Worm (Caenorhabditis elegans) whole organism, young adult: ENCODE results near the gene flwr-1.
A peak's percentile ranks its signal among the peaks of the same experiment; 100 is the strongest.

ENCODE experiments used
- B0261.1 ChIP-seq: sonication (generic microtip); optimal IDR thresholded peaks from 2 replicates; lab custom pipeline; 2016; ENCODE audit warnings: mild to moderate bottlenecking, missing genetic modification characterization, moderate library complexity, missing compliant biosample characterization
- F37B4.10 ChIP-seq: fragments of 200-800 bp; sonication (Bioruptor generic); IDR thresholded peaks from 2 replicates; pipeline ENCODE4 v1.3.6; 2022; ENCODE audit warnings: missing genetic modification characterization, missing compliant biosample characterization
- Y67H2A.10 ChIP-seq: fragments of 200-800 bp; sonication (Bioruptor generic); conservative IDR thresholded peaks from 2 replicates; pipeline ENCODE4 v1.3.6; 2022; ENCODE audit warnings: missing genetic modification reagents, missing genetic modification characterization, missing compliant biosample characterization
- Y79H2A.3 ChIP-seq: fragments of 200-800 bp; sonication (Bioruptor generic); conservative IDR thresholded peaks from 2 replicates; pipeline ENCODE4 v1.3.6; 2022; ENCODE audit warnings: missing genetic modification reagents, missing genetic modification characterization, missing compliant biosample characterization
- Y95B8A.8 ChIP-seq: fragments of 200-800 bp; sonication (Bioruptor generic); IDR thresholded peaks from 2 replicates; pipeline ENCODE4 v1.3.6; 2022; ENCODE audit warnings: missing genetic modification reagents, missing genetic modification characterization, missing compliant biosample characterization
- ZK185.1 ChIP-seq: sonication (generic microtip); optimal IDR thresholded peaks from 2 replicates; lab custom pipeline; 2016; ENCODE audit warnings: mild to moderate bottlenecking, missing genetic modification characterization, missing compliant biosample characterization; ENCODE audit not compliant: poor library complexity, severe bottlenecking
- aptf-2 ChIP-seq: fragments of 200-800 bp; sonication (Bioruptor generic); conservative IDR thresholded peaks from 2 replicates; pipeline ENCODE4 v1.3.6; 2022; ENCODE audit warnings: missing genetic modification reagents, missing genetic modification characterization, missing compliant biosample characterization
- aptf-3 ChIP-seq: fragments of 200-800 bp; sonication (Bioruptor generic); IDR thresholded peaks from 2 replicates; pipeline ENCODE4 v1.3.6; 2022; ENCODE audit warnings: missing genetic modification characterization, missing compliant biosample characterization
- atf-7 ChIP-seq: sonication (generic microtip); optimal IDR thresholded peaks from 2 replicates; lab custom pipeline; 2017; ENCODE audit warnings: mild to moderate bottlenecking, missing genetic modification characterization, missing compliant biosample characterization
- attf-3 ChIP-seq: fragments of 200-800 bp; sonication (Bioruptor generic); conservative IDR thresholded peaks from 2 replicates; pipeline ENCODE4 v1.3.6; 2022; ENCODE audit warnings: missing genetic modification reagents, missing genetic modification characterization, missing compliant biosample characterization
- attf-5 ChIP-seq: fragments of 200-800 bp; sonication (Bioruptor generic); optimal IDR thresholded peaks from 2 replicates; lab custom pipeline; 2018; ENCODE audit warnings: mild to moderate bottlenecking, missing genetic modification characterization, missing compliant biosample characterization
- bed-1 ChIP-seq: fragments of 200-800 bp; sonication (Bioruptor generic); IDR thresholded peaks from 2 replicates; pipeline ENCODE4 v1.3.6; 2022; ENCODE audit warnings: missing genetic modification reagents, missing genetic modification characterization, missing compliant biosample characterization
- cebp-1 ChIP-seq, 2 experiments: fragments of 200-800 bp in 1 of 2; sonication (Bioruptor generic) in 1 of 2; sonication (generic microtip) in 1 of 2; IDR thresholded peaks in 1 of 2; optimal IDR thresholded peaks in 1 of 2; 2 replicates each; pipeline versions ENCODE4 v1.3.6 to Lab custom; 2017 to 2022; ENCODE audit warnings: missing compliant biosample characterization in 2 of 2, missing genetic modification characterization in 2 of 2, mild to moderate bottlenecking in 1 of 2, missing genetic modification reagents in 1 of 2, moderate library complexity in 1 of 2
- ceh-27 ChIP-seq: fragments of 200-800 bp; sonication (Bioruptor generic); optimal IDR thresholded peaks from 2 replicates; lab custom pipeline; 2018; ENCODE audit warnings: mild to moderate bottlenecking, missing genetic modification characterization, moderate library complexity, missing compliant biosample characterization
- ceh-58 ChIP-seq: fragments of 200-800 bp; sonication (Bioruptor generic); IDR thresholded peaks from 2 replicates; pipeline ENCODE4 v1.3.6; 2022; ENCODE audit warnings: missing genetic modification characterization, missing compliant biosample characterization
- dox-1 ChIP-seq: fragments of 200-800 bp; sonication (Bioruptor generic); IDR thresholded peaks from 2 replicates; pipeline ENCODE4 v1.3.6; 2022; ENCODE audit warnings: missing genetic modification reagents, missing genetic modification characterization, missing compliant biosample characterization
- egl-18 ChIP-seq: fragments of 200-800 bp; sonication (Bioruptor generic); IDR thresholded peaks from 2 replicates; pipeline ENCODE4 v1.3.6; 2022; ENCODE audit warnings: missing genetic modification reagents, missing genetic modification characterization, missing compliant biosample characterization
- fkh-3 ChIP-seq: sonication (generic microtip); optimal IDR thresholded peaks from 2 replicates; lab custom pipeline; 2016; ENCODE audit warnings: mild to moderate bottlenecking, missing genetic modification characterization, missing compliant biosample characterization
- hmg-1.2 ChIP-seq: fragments of 200-800 bp; sonication (Bioruptor generic); IDR thresholded peaks from 2 replicates; pipeline ENCODE4 v1.3.6; 2022; ENCODE audit warnings: missing genetic modification reagents, missing genetic modification characterization, missing compliant biosample characterization
- lag-1 ChIP-seq: fragments of 200-800 bp; sonication (Bioruptor generic); IDR thresholded peaks from 2 replicates; pipeline ENCODE4 v1.3.6; 2022; ENCODE audit warnings: missing genetic modification reagents, missing genetic modification characterization, missing compliant biosample characterization
- let-607 ChIP-seq, 2 experiments: fragments of 200-800 bp in 1 of 2; sonication (Bioruptor generic) in 1 of 2; sonication (generic microtip) in 1 of 2; optimal IDR thresholded peaks; 2 replicates each; lab custom pipeline; 2016 to 2018; ENCODE audit warnings: mild to moderate bottlenecking in 2 of 2, missing compliant biosample characterization in 2 of 2, missing genetic modification characterization in 2 of 2, moderate library complexity in 2 of 2, missing genotype in 1 of 2
- lin-26 ChIP-seq: fragments of 200-800 bp; sonication (Bioruptor generic); IDR thresholded peaks from 2 replicates; pipeline ENCODE4 v1.3.6; 2022; ENCODE audit warnings: missing genetic modification reagents, missing genetic modification characterization, missing compliant biosample characterization
- lsy-27 ChIP-seq: sonication (generic microtip); optimal IDR thresholded peaks from 2 replicates; lab custom pipeline; 2017; ENCODE audit warnings: missing genetic modification characterization, mild to moderate bottlenecking, missing compliant biosample characterization, antibody characterized with exemption, missing genotype, borderline replicate concordance; ENCODE audit not compliant: insufficient read depth
- madf-10 ChIP-seq: sonication (generic microtip); optimal IDR thresholded peaks from 2 replicates; lab custom pipeline; 2016; ENCODE audit warnings: mild to moderate bottlenecking, missing genetic modification characterization, missing compliant biosample characterization
- madf-8 ChIP-seq: fragments of 200-800 bp; sonication (Bioruptor generic); conservative IDR thresholded peaks from 2 replicates; pipeline ENCODE4 v1.3.6; 2022; ENCODE audit warnings: missing genetic modification reagents, missing genetic modification characterization, missing compliant biosample characterization
- mes-4 ChIP-seq: sonication (generic microtip); optimal IDR thresholded peaks from 2 replicates; lab custom pipeline; 2016; ENCODE audit warnings: missing genotype, missing genetic modification characterization, missing compliant biosample characterization
- mxl-1 ChIP-seq: sonication (generic microtip); optimal IDR thresholded peaks from 2 replicates; lab custom pipeline; 2016; ENCODE audit warnings: missing genetic modification characterization, missing compliant biosample characterization
- nhr-120 ChIP-seq: fragments of 200-800 bp; sonication (Bioruptor generic); IDR thresholded peaks from 2 replicates; pipeline ENCODE4 v1.3.6; 2022; ENCODE audit warnings: missing genetic modification characterization, missing compliant biosample characterization
- nhr-80 ChIP-seq: sonication (generic microtip); optimal IDR thresholded peaks from 2 replicates; lab custom pipeline; 2016; ENCODE audit warnings: missing genetic modification characterization, missing compliant biosample characterization
- repo-1 ChIP-seq: sonication (generic microtip); optimal IDR thresholded peaks from 2 replicates; lab custom pipeline; 2017; ENCODE audit warnings: mild to moderate bottlenecking, missing genetic modification characterization, missing compliant biosample characterization
- snpc-1.3 ChIP-seq: sonication (generic microtip); optimal IDR thresholded peaks from 2 replicates; lab custom pipeline; 2017; ENCODE audit warnings: missing genetic modification characterization, mild to moderate bottlenecking, missing compliant biosample characterization, antibody characterized with exemption, moderate library complexity, missing genotype, missing genetic modification reagents; ENCODE audit not compliant: insufficient read depth
- snpc-3.4 ChIP-seq: sonication (generic microtip); optimal IDR thresholded peaks from 2 replicates; lab custom pipeline; 2017; ENCODE audit warnings: missing genetic modification characterization, mild to moderate bottlenecking, missing compliant biosample characterization, antibody characterized with exemption, moderate library complexity, missing genotype, missing genetic modification reagents
- somi-1 ChIP-seq: fragments of 200-800 bp; sonication (Bioruptor generic); optimal IDR thresholded peaks from 2 replicates; lab custom pipeline; 2018; ENCODE audit warnings: mild to moderate bottlenecking, missing genetic modification characterization, missing compliant biosample characterization
- tbp1 ChIP-seq: fragments of 200-800 bp; sonication (Bioruptor generic); optimal IDR thresholded peaks from 2 replicates; lab custom pipeline; 2018; ENCODE audit warnings: mild to moderate bottlenecking, missing genetic modification characterization, missing compliant biosample characterization
- tlf-1 ChIP-seq: fragments of 200-800 bp; sonication (Bioruptor generic); optimal IDR thresholded peaks from 2 replicates; lab custom pipeline; 2018; ENCODE audit warnings: mild to moderate bottlenecking, missing genetic modification characterization, missing compliant biosample characterization
- unc-62 ChIP-seq: fragments of 150-350 bp; optimal IDR thresholded peaks from 2 replicates; lab custom pipeline; 2014; ENCODE audit warnings: missing biosample characterization, missing genetic modification reagents, missing genetic modification characterization
- xnd-1 ChIP-seq: sonication (generic microtip); optimal IDR thresholded peaks from 2 replicates; lab custom pipeline; 2016; ENCODE audit warnings: missing genotype, missing genetic modification reagents, missing genetic modification characterization, missing compliant biosample characterization
- zfh-2 ChIP-seq: fragments of 200-800 bp; sonication (Bioruptor generic); conservative IDR thresholded peaks from 2 replicates; pipeline ENCODE4 v1.3.6; 2022; ENCODE audit warnings: missing genetic modification reagents, missing genetic modification characterization, missing compliant biosample characterization
- ztf-18 ChIP-seq: sonication (generic microtip); optimal IDR thresholded peaks from 2 replicates; lab custom pipeline; 2016; ENCODE audit warnings: missing genotype, mild to moderate bottlenecking, missing genetic modification characterization, missing compliant biosample characterization
- ztf-26 ChIP-seq: sonication (generic microtip); optimal IDR thresholded peaks from 2 replicates; lab custom pipeline; 2017; ENCODE audit warnings: missing genetic modification characterization, missing compliant biosample characterization
- ztf-6 ChIP-seq: fragments of 200-800 bp; sonication (Bioruptor generic); IDR thresholded peaks from 2 replicates; pipeline ENCODE4 v1.3.6; 2022; ENCODE audit warnings: missing genetic modification reagents, missing genetic modification characterization, missing compliant biosample characterization

flwr-1 gene

ce11 chrX:15008697-15009096 lies 38.6 kb upstream of the flwr-1 start:
- TF ChIP-seq lag-1 (GFP tag; lab: Robert Waterston, UW), result no peak
- no peak for TF ChIP-seq madf-10 (tag; lab: Kevin White, UChicago)
- TF ChIP-seq hmg-1.2, result no peak
- no peak for TF ChIP-seq cebp-1 (GFP tag; IDR thresholded peaks at IDR 0.05; lab: Robert Waterston, UW)
- TF ChIP-seq cebp-1 (tag; optimal IDR thresholded peaks at IDR 0.05; lab: Kevin White, UChicago), result no peak
- no peak for TF ChIP-seq somi-1 (GFP tag; lab: Kevin White, UChicago)

ce11 chrX:15006847-15007358 lies 36.8 kb upstream of the flwr-1 start, which contains the start of gene ergi-2:
ergi-2 (minus strand) TSS chrX:15007308.
- TF ChIP-seq attf-3 (GFP tag; lab: Robert Waterston, UW) (no peak), lsy-27 (tag; lab: Kevin White, UChicago) (no peak), nhr-80 (tag; lab: Kevin White, UChicago) (peak; percentile 47), attf-5 (peak; percentile 32), ceh-27 (GFP tag; lab: Kevin White, UChicago) (no peak), let-607 (tag; optimal IDR thresholded peaks at IDR 0.05; lab: Kevin White, UChicago) (peak; percentile 75 to 87), egl-18 (GFP tag; lab: Robert Waterston, UW) (no peak), repo-1 (tag; lab: Kevin White, UChicago) (no peak), snpc-1.3 (tag; lab: Kevin White, UChicago) (no peak), lin-26 (GFP tag; lab: Robert Waterston, UW) (no peak), snpc-3.4 (tag; lab: Kevin White, UChicago) (no peak), atf-7 (no peak), Y79H2A.3 (GFP tag; lab: Robert Waterston, UW) (no peak), mes-4 (no peak), ceh-58 (no peak), tbp1 (GFP tag; lab: Kevin White, UChicago) (no peak), ZK185.1 (tag; lab: Kevin White, UChicago) (no peak), xnd-1 (tag; lab: Kevin White, UChicago) (no peak), cebp-1 (GFP tag; IDR thresholded peaks at IDR 0.05; lab: Robert Waterston, UW) (no peak), cebp-1 (tag; optimal IDR thresholded peaks at IDR 0.05; lab: Kevin White, UChicago) (no peak), mxl-1 (tag; lab: Kevin White, UChicago) (no peak), tlf-1 (no peak), Y95B8A.8 (GFP tag; lab: Robert Waterston, UW) (no peak)

ce11 chrX:15003891-15004550 lies 34.0 kb upstream of the flwr-1 start, which contains the start of gene slc-25A18.1:
slc-25A18.1 (minus strand) TSS chrX:15003941.
- TF ChIP-seq zfh-2 (no peak), Y67H2A.10 (GFP tag; lab: Robert Waterston, UW) (no peak), F37B4.10 (GFP tag; lab: Robert Waterston, UW) (no peak), lsy-27 (tag; lab: Kevin White, UChicago) (no peak), let-607 (tag; optimal IDR thresholded peaks at IDR 0.05; lab: Kevin White, UChicago) (no peak), nhr-80 (tag; lab: Kevin White, UChicago) (peak; percentile 37)

- TF ChIP-seq zfh-2, result no peak
- TF ChIP-seq madf-8 (GFP tag; lab: Robert Waterston, UW), result no peak
- TF ChIP-seq fkh-3, result no peak
- no peak for TF ChIP-seq B0261.1
- no peak for TF ChIP-seq unc-62 (GFP tag; lab: Kevin White, UChicago)
- TF ChIP-seq ZK185.1 (tag; lab: Kevin White, UChicago), result no peak
- no peak for TF ChIP-seq dox-1 (GFP tag; lab: Robert Waterston, UW)
- TF ChIP-seq nhr-120 (GFP tag; lab: Robert Waterston, UW), result no peak
- TF ChIP-seq ztf-6 (GFP tag; lab: Robert Waterston, UW), result no peak
- TF ChIP-seq let-607 (tag; optimal IDR thresholded peaks at IDR 0.05; lab: Kevin White, UChicago), result no peak
- TF ChIP-seq ztf-26, result no peak
- no peak for TF ChIP-seq bed-1
- TF ChIP-seq madf-10 (tag; lab: Kevin White, UChicago), result no peak
- no peak for TF ChIP-seq aptf-2 (GFP tag; lab: Robert Waterston, UW)
- TF ChIP-seq aptf-3 (GFP tag; lab: Robert Waterston, UW), result no peak
- no peak for TF ChIP-seq ztf-18 (tag; lab: Kevin White, UChicago)
Observed at ce11 chrX:14999101-14999500, 29.0 kb upstream of the flwr-1 start, which contains the start of gene cutl-3. cutl-3 (minus strand) TSS chrX:14999201.
